Fruit fly (Drosophila melanogaster) whole organism, prepupa: ENCODE data around the gene Exn.

Source experiments
- Blimp-1 ChIP-seq: fragments of 200-800 bp; sonication (Bioruptor generic); optimal IDR thresholded peaks from 3 replicates; lab custom pipeline; 2017; ENCODE audit warnings: missing biosample characterization, missing genetic modification characterization, mild to moderate bottlenecking, moderate library complexity, missing genetic modification reagents
- CG6163 ChIP-seq: fragments of 200-800 bp; sonication (Bioruptor generic); IDR thresholded peaks from 3 replicates; pipeline ENCODE4 v1.3.6; 2022; ENCODE audit warnings: missing biosample characterization, missing genetic modification characterization
- CG6808 ChIP-seq: fragments of 200-800 bp; sonication (Bioruptor generic); optimal IDR thresholded peaks from 3 replicates; lab custom pipeline; 2017; ENCODE audit warnings: missing biosample characterization, missing genetic modification characterization, mild to moderate bottlenecking, moderate library complexity, missing genetic modification reagents
- CG7368 ChIP-seq: fragments of 200-800 bp; sonication (Bioruptor generic); optimal IDR thresholded peaks from 3 replicates; lab custom pipeline; 2016; ENCODE audit warnings: missing biosample characterization, missing genetic modification characterization
- Eip78C ChIP-seq: fragments of 200-800 bp; sonication (Bioruptor generic); peaks from one replicate; lab custom pipeline; 2016; ENCODE audit warnings: missing biosample characterization, missing genetic modification characterization
- eg ChIP-seq: fragments of 200-800 bp; sonication (Bioruptor generic); IDR thresholded peaks from 3 replicates; pipeline ENCODE4 v1.3.6; 2022; ENCODE audit warnings: missing biosample characterization, missing genetic modification characterization
- fkh ChIP-seq: fragments of 200-800 bp; sonication (Bioruptor generic); optimal IDR thresholded peaks from 3 replicates; lab custom pipeline; 2017; ENCODE audit warnings: missing biosample characterization, mild to moderate bottlenecking, missing genetic modification characterization, moderate library complexity
- salr ChIP-seq, 2 experiments: fragments of 200-800 bp; sonication (Bioruptor generic); optimal IDR thresholded peaks; 3 replicates each; lab custom pipeline; 2016 to 2018; ENCODE audit warnings: missing biosample characterization in 2 of 2, missing genetic modification characterization in 2 of 2, mild to moderate bottlenecking in 1 of 2

DNA sequence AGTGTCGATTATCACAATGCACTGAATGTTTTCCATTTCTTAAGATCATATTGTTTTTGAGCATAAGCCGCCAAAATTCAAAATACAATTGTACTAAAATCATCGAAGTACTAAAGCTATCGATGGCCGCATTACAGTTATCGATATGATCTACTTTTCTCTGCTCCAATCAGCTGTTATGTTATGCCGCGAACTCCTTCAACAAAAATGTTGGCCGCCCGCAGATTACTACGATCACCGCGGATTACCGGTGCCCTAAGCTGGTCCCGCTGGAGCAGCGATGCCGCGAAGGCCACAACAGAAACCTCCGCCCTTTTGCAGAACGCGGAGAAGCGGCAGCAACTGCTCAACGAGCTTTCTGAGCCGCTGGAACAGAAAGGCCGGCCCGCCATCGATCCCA lies 65.7 kb downstream of the Exn start, which contains the start of gene beg:
- TF ChIP-seq CG6808 (GFP tag; lab: Kevin White, UChicago) (no peak), CG7368 (no peak), Eip78C (GFP tag; lab: Kevin White, UChicago) (no peak), fkh (GFP tag; lab: Kevin White, UChicago) (no peak), CG6163 (GFP tag; lab: Robert Waterston, UW) (no peak), salr (GFP tag; optimal IDR thresholded peaks at IDR 0.05; lab: Kevin White, UChicago) (no peak), Blimp-1 (no peak), eg (no peak)
